Worm (Caenorhabditis elegans) whole organism, mixed stage, embryonic: ENCODE data around the gene nsph-3.2.

Experiments
- drap-1 ChIP-seq: fragments of 200-800 bp; sonication (Bioruptor generic); optimal IDR thresholded peaks from 3 replicates; lab custom pipeline; 2018; ENCODE audit warnings: mild to moderate bottlenecking, missing genetic modification characterization, missing compliant biosample characterization
- lin-13 ChIP-seq: fragments of 150-350 bp; optimal IDR thresholded peaks from 2 replicates; lab custom pipeline; 2014; ENCODE audit warnings: missing biosample characterization, missing genetic modification characterization
- lsy-2 ChIP-seq: fragments of 150-350 bp; optimal IDR thresholded peaks from 2 replicates; lab custom pipeline; 2014; ENCODE audit warnings: missing biosample characterization, missing genetic modification characterization
- mep-1 ChIP-seq: fragments of 150-350 bp; optimal IDR thresholded peaks from 2 replicates; lab custom pipeline; 2017; ENCODE audit warnings: missing biosample characterization, missing genetic modification reagents, missing genetic modification characterization, inconsistent platforms
- nhr-76 ChIP-seq: sonication (generic microtip); optimal IDR thresholded peaks from 2 replicates; lab custom pipeline; 2017; ENCODE audit warnings: missing biosample characterization, missing genetic modification characterization
- tbx-8 ChIP-seq: fragments of 200-800 bp; sonication (Bioruptor generic); optimal IDR thresholded peaks from 2 replicates; lab custom pipeline; 2018; ENCODE audit warnings: mild to moderate bottlenecking, missing genetic modification characterization, moderate library complexity, missing compliant biosample characterization
- unc-62 ChIP-seq: fragments of 150-350 bp; optimal IDR thresholded peaks from 2 replicates; lab custom pipeline; 2014; ENCODE audit warnings: missing biosample characterization, missing genetic modification reagents, missing genetic modification characterization

DNA sequence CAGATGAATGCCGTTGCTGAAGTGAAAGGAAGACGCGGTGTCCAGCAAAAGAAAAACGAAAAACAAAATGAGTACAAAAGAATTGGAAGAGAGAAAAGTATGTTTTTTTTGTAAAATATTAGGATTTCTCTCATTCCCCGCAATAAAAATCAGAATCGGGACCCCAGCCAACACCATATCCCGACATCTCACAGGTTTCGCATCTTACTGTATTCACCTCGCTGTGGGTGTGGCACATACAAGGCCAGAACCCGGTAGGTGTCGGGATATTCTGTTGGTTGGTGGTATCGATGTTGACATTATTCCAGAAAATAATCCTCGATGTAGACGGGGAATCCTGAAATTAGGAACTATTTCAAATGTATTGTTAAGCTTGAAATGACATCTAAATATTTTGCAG is 4.1 kb downstream of the nsph-3.2 start:
- TF ChIP-seq drap-1 (GFP tag; lab: Kevin White, UChicago), result no peak
- TF ChIP-seq tbx-8 (GFP tag; lab: Kevin White, UChicago), result no peak
- TF ChIP-seq mep-1 (tag; lab: Kevin White, UChicago), result no peak
- no peak for TF ChIP-seq lin-13 (tag; lab: Kevin White, UChicago)
- TF ChIP-seq lsy-2, result no peak
- no peak for TF ChIP-seq nhr-76 (tag; lab: Kevin White, UChicago)
- no peak for TF ChIP-seq unc-62 (GFP tag; lab: Kevin White, UChicago)
